Worm (Caenorhabditis elegans): ENCODE results near the gene F18E3.10.

DNA sequence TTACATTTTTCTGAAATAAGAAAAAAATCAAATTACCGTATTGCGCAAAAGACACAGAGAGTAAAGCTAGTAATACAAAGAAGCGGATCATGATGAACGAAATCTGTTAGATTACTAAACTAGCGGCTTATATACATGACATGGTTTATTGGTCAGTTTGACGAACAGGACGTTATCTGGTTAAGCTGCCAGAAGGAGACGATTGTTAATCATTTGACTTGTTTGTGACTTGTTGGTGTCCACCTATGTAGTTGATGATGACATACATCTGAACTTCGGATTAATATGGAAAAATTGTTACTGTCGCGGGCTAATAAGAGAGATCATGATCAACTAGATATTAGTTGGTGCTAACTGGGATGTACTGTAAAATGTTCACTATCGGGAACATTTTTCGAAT, 24.1 kb downstream of the F18E3.10 start, which contains the start of gene cnc-9:
- no peak for TF ChIP-seq lir-3 (tag; optimal IDR thresholded peaks at IDR 0.05; ENCODE audit: poor library complexity)
- no peak for TF ChIP-seq nhr-11 (tag; optimal IDR thresholded peaks at IDR 0.05)
